Worm (Caenorhabditis elegans) whole organism, L2 larva: ENCODE data around the gene T11G6.4.

Experiments used
- F13H6.1 ChIP-seq: sonication (generic microtip); optimal IDR thresholded peaks from 2 replicates; lab custom pipeline; 2016; ENCODE audit warnings: missing genetic modification characterization, missing compliant biosample characterization
- Y55F3AM.14 ChIP-seq: fragments of 200-800 bp; sonication (Bioruptor generic); optimal IDR thresholded peaks from 2 replicates; lab custom pipeline; 2018; ENCODE audit warnings: mild to moderate bottlenecking, missing genetic modification characterization, missing compliant biosample characterization
- aly-2 ChIP-seq: fragments of 150-350 bp; optimal IDR thresholded peaks from 2 replicates; lab custom pipeline; 2014; ENCODE audit warnings: missing biosample characterization, missing genetic modification characterization
- ama-1 ChIP-seq: fragments of 150-350 bp; optimal IDR thresholded peaks from 2 replicates; lab custom pipeline; 2018; ENCODE audit warnings: inconsistent platforms
- blmp-1 ChIP-seq: sonication (generic microtip); optimal IDR thresholded peaks from 2 replicates; lab custom pipeline; 2017; ENCODE audit warnings: missing genetic modification characterization, mild to moderate bottlenecking, missing compliant biosample characterization, antibody characterized with exemption, moderate library complexity; ENCODE audit not compliant: insufficient read depth
- ceh-16 ChIP-seq: fragments of 150-350 bp; optimal IDR thresholded peaks from 2 replicates; lab custom pipeline; 2014; ENCODE audit warnings: missing biosample characterization, missing genetic modification characterization
- ceh-82 ChIP-seq: fragments of 150-350 bp; optimal IDR thresholded peaks from 2 replicates; lab custom pipeline; 2014; ENCODE audit warnings: missing biosample characterization, missing genetic modification characterization
- crh-2 ChIP-seq: sonication (generic microtip); optimal IDR thresholded peaks from 2 replicates; lab custom pipeline; 2017; ENCODE audit warnings: missing biosample characterization, missing genetic modification characterization
- dmd-4 ChIP-seq: sonication (generic microtip); optimal IDR thresholded peaks from 2 replicates; lab custom pipeline; 2017; ENCODE audit warnings: missing biosample characterization, missing genetic modification characterization
- egl-27 ChIP-seq: sonication (generic microtip); optimal IDR thresholded peaks from 3 replicates; lab custom pipeline; 2017; ENCODE audit warnings: missing biosample characterization, missing genetic modification reagents, missing genetic modification characterization
- elt-3 ChIP-seq: sonication (generic microtip); optimal IDR thresholded peaks from 2 replicates; lab custom pipeline; 2017; ENCODE audit warnings: missing biosample characterization, missing genetic modification characterization
- fos-1 ChIP-seq: fragments of 150-350 bp; optimal IDR thresholded peaks from 2 replicates; lab custom pipeline; 2014; ENCODE audit warnings: missing biosample characterization, missing genetic modification characterization
- gmeb-1 ChIP-seq: fragments of 150-350 bp; optimal IDR thresholded peaks from 2 replicates; lab custom pipeline; 2014; ENCODE audit warnings: missing biosample characterization, missing genetic modification characterization
- lin-11 ChIP-seq: fragments of 150-350 bp; sonication (generic microtip); optimal IDR thresholded peaks from 2 replicates; lab custom pipeline; 2014; ENCODE audit warnings: missing biosample characterization, missing genetic modification characterization, inconsistent platforms, mixed read lengths
- lin-13 ChIP-seq: fragments of 150-350 bp; optimal IDR thresholded peaks from 2 replicates; lab custom pipeline; 2014; ENCODE audit warnings: missing biosample characterization, missing genetic modification reagents, missing genetic modification characterization
- lsy-2 ChIP-seq, 2 experiments: fragments of 150-350 bp in 1 of 2; sonication (generic microtip) in 1 of 2; optimal IDR thresholded peaks; 2 replicates each; lab custom pipeline; 2014 to 2017; ENCODE audit warnings: missing biosample characterization in 2 of 2, missing genetic modification characterization in 2 of 2
- mab-5 ChIP-seq: fragments of 150-350 bp; optimal IDR thresholded peaks from 2 replicates; lab custom pipeline; 2014; ENCODE audit warnings: missing biosample characterization, missing genetic modification characterization
- mbf-1 ChIP-seq: sonication (generic microtip); optimal IDR thresholded peaks from 2 replicates; lab custom pipeline; 2017; ENCODE audit warnings: missing biosample characterization, missing genetic modification characterization
- nhr-10 ChIP-seq: sonication (generic microtip); optimal IDR thresholded peaks from 2 replicates; lab custom pipeline; 2017; ENCODE audit warnings: missing biosample characterization, missing genetic modification characterization
- nhr-11 ChIP-seq: fragments of 150-350 bp; optimal IDR thresholded peaks from 2 replicates; lab custom pipeline; 2014; ENCODE audit warnings: missing biosample characterization, missing genetic modification characterization
- nhr-12 ChIP-seq: fragments of 150-350 bp; optimal IDR thresholded peaks from 2 replicates; lab custom pipeline; 2014; ENCODE audit warnings: missing biosample characterization, missing genetic modification characterization
- nhr-129 ChIP-seq: fragments of 150-350 bp; optimal IDR thresholded peaks from 2 replicates; lab custom pipeline; 2014; ENCODE audit warnings: missing biosample characterization, missing genetic modification characterization
- nhr-23 ChIP-seq: fragments of 150-350 bp; optimal IDR thresholded peaks from 2 replicates; lab custom pipeline; 2014; ENCODE audit warnings: missing biosample characterization, missing genetic modification reagents, missing genetic modification characterization
- nhr-237 ChIP-seq: fragments of 150-350 bp; optimal IDR thresholded peaks from 2 replicates; lab custom pipeline; 2014; ENCODE audit warnings: missing biosample characterization, missing genetic modification characterization
- nhr-25 ChIP-seq: fragments of 150-350 bp; sonication (generic microtip); optimal IDR thresholded peaks from 3 replicates; lab custom pipeline; 2014; ENCODE audit warnings: missing biosample characterization, missing genetic modification characterization
- nhr-6 ChIP-seq: fragments of 150-350 bp; optimal IDR thresholded peaks from 2 replicates; lab custom pipeline; 2014; ENCODE audit warnings: missing biosample characterization, missing genetic modification characterization
- peb-1 ChIP-seq: fragments of 150-350 bp; optimal IDR thresholded peaks from 2 replicates; lab custom pipeline; 2014; ENCODE audit warnings: missing biosample characterization, missing genetic modification characterization
- sem-4 ChIP-seq: fragments of 150-350 bp; optimal IDR thresholded peaks from 2 replicates; lab custom pipeline; 2014; ENCODE audit warnings: missing biosample characterization, missing genetic modification reagents, missing genetic modification characterization
- sma-9 ChIP-seq, 2 experiments: fragments of 150-350 bp in 1 of 2; sonication (generic microtip) in 1 of 2; optimal IDR thresholded peaks; 2 replicates each; lab custom pipeline; 2014 to 2016; ENCODE audit warnings: missing genetic modification characterization in 2 of 2, mild to moderate bottlenecking in 1 of 2, missing biosample characterization in 1 of 2, missing compliant biosample characterization in 1 of 2, missing genetic modification reagents in 1 of 2, moderate library complexity in 1 of 2
- snpc-4 ChIP-seq: fragments of 150-350 bp; optimal IDR thresholded peaks from 2 replicates; lab custom pipeline; 2014; ENCODE audit warnings: missing biosample characterization, missing genetic modification characterization
- unc-62 ChIP-seq: fragments of 150-350 bp; optimal IDR thresholded peaks from 2 replicates; lab custom pipeline; 2014; ENCODE audit warnings: missing biosample characterization, missing genetic modification reagents, missing genetic modification characterization
- zag-1 ChIP-seq: fragments of 150-350 bp; optimal IDR thresholded peaks from 2 replicates; lab custom pipeline; 2014; ENCODE audit warnings: missing biosample characterization, missing genetic modification characterization
- ztf-1 ChIP-seq: fragments of 200-800 bp; sonication (Bioruptor generic); conservative IDR thresholded peaks from 2 replicates; pipeline ENCODE4 v1.3.6; 2022; ENCODE audit warnings: missing genetic modification characterization, missing compliant biosample characterization
- ztf-11 ChIP-seq: sonication (generic microtip); optimal IDR thresholded peaks from 2 replicates; lab custom pipeline; 2017; ENCODE audit warnings: missing biosample characterization, missing genetic modification characterization

The T11G6.4 gene

DNA sequence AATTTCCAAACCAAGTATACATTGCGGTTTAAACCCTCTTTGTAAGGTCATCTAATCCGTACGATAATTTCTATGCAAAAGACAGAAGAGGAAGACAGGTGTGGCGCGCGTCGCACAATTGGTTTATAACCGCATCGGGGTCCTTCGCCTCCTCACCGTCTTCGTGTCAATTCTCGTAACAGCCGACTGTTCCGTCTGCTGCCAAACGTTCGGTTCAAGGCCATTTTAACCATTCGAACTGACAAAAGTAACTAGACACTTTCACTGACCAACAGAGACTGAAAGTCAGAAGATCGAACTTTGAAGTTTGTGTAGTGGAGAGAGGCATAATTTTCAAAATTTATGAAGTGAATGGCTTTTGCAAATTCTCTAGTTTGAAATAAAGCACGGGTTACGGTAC is 35.8 kb downstream of the T11G6.4 start:
- no peak for TF ChIP-seq lin-13 (GFP tag; lab: Kevin White, UChicago)
- no peak for TF ChIP-seq egl-27 (tag; lab: Kevin White, UChicago)
- no peak for TF ChIP-seq lsy-2 (tag; optimal IDR thresholded peaks at IDR 0.05; lab: Kevin White, UChicago)
- TF ChIP-seq lin-11: no peak
- no peak for TF ChIP-seq ztf-11 (tag; lab: Kevin White, UChicago)
- TF ChIP-seq nhr-23: no peak
- TF ChIP-seq nhr-10: no peak
- no peak for TF ChIP-seq ztf-1 (GFP tag; lab: Robert Waterston, UW)
- no peak for TF ChIP-seq nhr-12 (tag; lab: Kevin White, UChicago)
- peak; percentile 57 for TF ChIP-seq nhr-25 (tag; lab: Kevin White, UChicago)
- TF ChIP-seq dmd-4: no peak
- no peak for TF ChIP-seq sem-4 (tag; lab: Kevin White, UChicago)
- TF ChIP-seq ceh-82 (tag; lab: Kevin White, UChicago): no peak
- no peak for TF ChIP-seq nhr-237
- no peak for TF ChIP-seq unc-62 (GFP tag; lab: Kevin White, UChicago)
- TF ChIP-seq blmp-1 (tag; lab: Kevin White, UChicago): peak; percentile 84

DNA sequence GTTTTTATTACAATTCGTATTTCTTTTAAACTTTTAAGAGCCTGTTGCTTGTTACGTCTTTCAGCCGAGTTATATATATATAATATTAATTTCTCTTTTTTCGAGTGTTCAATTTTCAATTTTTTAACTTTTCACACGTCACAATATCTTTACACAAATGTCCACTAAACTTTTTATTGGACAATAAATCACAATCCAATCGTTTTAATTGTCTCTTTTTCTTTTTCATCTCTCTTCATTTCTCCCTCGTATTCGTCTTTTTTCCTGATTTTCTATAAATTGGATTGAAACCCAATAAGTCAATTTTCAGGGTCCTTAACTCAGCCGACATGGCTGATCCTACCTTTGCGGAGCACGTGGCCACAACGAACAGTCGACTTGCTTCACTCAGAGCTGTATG is 39.6 kb downstream of the T11G6.4 start, which contains the start of gene miz-1:
miz-1 (plus strand) TSS at position 301 of the 400 bp plus-strand sequence.
- TF ChIP-seq nhr-6 (tag; lab: Kevin White, UChicago) (no peak), elt-3 (tag; lab: Kevin White, UChicago) (no peak), unc-62 (GFP tag; lab: Kevin White, UChicago) (no peak), Y55F3AM.14 (GFP tag; lab: Kevin White, UChicago) (no peak), aly-2 (tag; lab: Kevin White, UChicago) (no peak), lin-13 (GFP tag; lab: Kevin White, UChicago) (no peak), crh-2 (no peak), lsy-2 (tag; optimal IDR thresholded peaks at IDR 0.05; lab: Kevin White, UChicago) (no peak), peb-1 (tag; lab: Kevin White, UChicago) (no peak), ama-1 (lab: Kevin White, UChicago) (no peak)

DNA sequence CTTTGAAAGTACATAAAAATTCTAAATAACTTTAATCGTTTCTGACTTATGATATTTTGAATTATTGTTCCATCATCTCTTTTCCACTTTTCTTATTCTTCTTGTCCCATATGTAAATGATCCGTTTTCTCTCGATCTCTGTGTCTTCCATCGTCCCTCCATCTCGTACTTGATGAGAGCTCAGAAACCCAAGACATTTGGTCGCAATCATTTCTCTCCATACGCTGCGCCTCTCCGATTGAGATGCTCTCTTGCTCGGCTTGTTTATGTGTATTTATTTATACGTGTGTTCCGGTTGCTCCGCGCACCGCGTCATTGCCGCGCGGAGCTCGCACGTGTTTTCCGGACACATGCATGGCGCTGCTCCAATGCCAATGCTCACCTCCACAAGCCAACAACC is 40.3 kb downstream of the T11G6.4 start:
- TF ChIP-seq ceh-82 (tag; lab: Kevin White, UChicago): no peak
- no peak for TF ChIP-seq peb-1 (tag; lab: Kevin White, UChicago)
- no peak for TF ChIP-seq nhr-6 (tag; lab: Kevin White, UChicago)
- TF ChIP-seq Y55F3AM.14 (GFP tag; lab: Kevin White, UChicago): no peak
- no peak for TF ChIP-seq ceh-16 (tag; lab: Kevin White, UChicago)
- TF ChIP-seq nhr-10: no peak
- TF ChIP-seq gmeb-1: no peak
- no peak for TF ChIP-seq nhr-25 (tag; lab: Kevin White, UChicago)
- TF ChIP-seq mbf-1 (tag; lab: Kevin White, UChicago): no peak
- no peak for TF ChIP-seq ama-1 (lab: Kevin White, UChicago)
- TF ChIP-seq nhr-11 (tag; lab: Kevin White, UChicago): no peak
- no peak for TF ChIP-seq nhr-129 (tag; lab: Kevin White, UChicago)
- TF ChIP-seq lsy-2 (tag; optimal IDR thresholded peaks at IDR 0.05; lab: Kevin White, UChicago): no peak
- TF ChIP-seq ztf-11 (tag; lab: Kevin White, UChicago): no peak
- no peak for TF ChIP-seq mab-5 (tag; lab: Kevin White, UChicago)
- TF ChIP-seq zag-1 (tag; lab: Kevin White, UChicago): no peak

DNA sequence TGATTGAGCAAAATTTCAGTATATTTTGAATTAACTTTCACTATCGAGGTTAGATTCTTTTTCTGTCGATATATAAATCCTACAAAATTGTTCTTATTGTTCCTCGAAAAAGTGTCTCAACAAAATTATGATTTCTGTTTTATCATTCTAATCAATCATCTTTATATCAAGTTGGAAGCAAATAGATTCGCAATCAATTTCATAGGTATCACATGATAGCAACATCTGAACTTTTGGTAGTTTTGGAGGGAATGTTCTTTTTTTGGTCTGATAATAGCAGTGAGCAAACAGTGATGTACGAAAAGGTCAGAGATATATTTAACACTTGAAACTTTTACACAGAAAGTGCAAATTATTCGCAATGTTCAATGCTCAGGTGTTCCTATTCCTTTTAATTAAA is 40.9 kb downstream of the T11G6.4 start:
- peak; percentile 63 for TF ChIP-seq sma-9 (GFP tag; optimal IDR thresholded peaks at IDR 0.05; lab: Kevin White, UChicago)
- no peak for TF ChIP-seq sma-9 (tag; optimal IDR thresholded peaks at IDR 0.05; lab: Kevin White, UChicago)
- peak; percentile 30 for TF ChIP-seq crh-2
- TF ChIP-seq gmeb-1: peak; percentile 23
- TF ChIP-seq fos-1 (tag; lab: Kevin White, UChicago): peak; percentile 62
- no peak for TF ChIP-seq aly-2 (tag; lab: Kevin White, UChicago)
- peak; percentile 5 for TF ChIP-seq F13H6.1 (tag; lab: Kevin White, UChicago)

DNA sequence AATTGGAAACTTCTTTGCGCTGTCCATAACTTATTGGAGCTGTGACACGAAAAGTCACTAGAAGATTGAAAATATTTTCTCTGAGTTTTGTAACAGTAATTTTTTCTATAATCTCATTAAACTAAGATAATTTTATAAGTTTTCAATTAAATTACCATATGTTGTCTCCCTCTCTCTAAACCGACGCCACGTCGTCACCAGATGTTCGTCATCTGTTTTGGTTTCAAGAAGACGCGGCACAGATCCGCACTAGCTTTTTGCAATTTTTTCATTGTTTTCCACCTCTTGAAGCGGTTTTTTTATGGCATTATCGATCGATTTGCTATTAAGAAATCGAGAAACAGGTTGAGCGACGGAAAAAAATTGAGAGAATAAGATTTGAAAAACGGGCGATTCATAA is 47.8 kb downstream of the T11G6.4 start:
- TF ChIP-seq snpc-4 (tag; lab: Kevin White, UChicago) (no peak), mbf-1 (tag; lab: Kevin White, UChicago) (no peak), gmeb-1 (no peak), nhr-129 (tag; lab: Kevin White, UChicago) (no peak), F13H6.1 (tag; lab: Kevin White, UChicago) (no peak)
